Worm (Caenorhabditis elegans): ENCODE data around the gene lex-1.

DNA sequence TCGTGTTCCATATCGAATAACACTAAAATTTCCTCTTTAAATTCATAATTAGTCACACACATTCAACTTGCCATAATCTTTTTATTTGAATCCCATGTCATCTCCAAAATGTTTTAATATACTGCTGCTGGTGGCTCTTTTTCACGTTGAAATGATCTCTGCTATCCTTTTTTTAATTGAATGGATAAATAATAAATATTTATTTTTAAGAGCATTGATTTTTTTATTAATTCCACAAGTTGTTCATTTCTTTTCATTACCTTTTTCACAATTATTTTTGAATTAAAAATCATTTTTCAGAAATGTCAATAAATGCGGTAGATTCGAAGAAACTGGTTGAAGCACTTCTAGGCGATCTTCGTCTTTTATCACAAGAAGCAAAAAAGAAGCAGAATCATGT is 17.2 kb downstream of the lex-1 start, which contains the start of gene mon-2:
- TF ChIP-seq alr-1 (tag; optimal IDR thresholded peaks at IDR 0.05) (no peak), dmd-4 (tag; optimal IDR thresholded peaks at IDR 0.05) (no peak), lin-39 (tag; optimal IDR thresholded peaks at IDR 0.05) (no peak), ama-1 (optimal IDR thresholded peaks at IDR 0.05) (no peak), mab-5 (tag; optimal IDR thresholded peaks at IDR 0.05) (no peak), elt-1 (tag; optimal IDR thresholded peaks at IDR 0.05) (no peak), zag-1 (tag; optimal IDR thresholded peaks at IDR 0.05) (no peak), F13H6.1 (tag; optimal IDR thresholded peaks at IDR 0.05) (no peak), unc-62 (GFP tag; optimal IDR thresholded peaks at IDR 0.05) (no peak), nhr-237 (tag; optimal IDR thresholded peaks at IDR 0.05) (no peak), ceh-82 (tag; optimal IDR thresholded peaks at IDR 0.05) (no peak)

Measured in whole organism, L2 larva.